Worm (Caenorhabditis elegans) whole organism, L4/young adult: ENCODE measurements around the gene E03H12.5.

ENCODE experiments used
- W03F9.2 ChIP-seq: fragments of 150-350 bp; optimal IDR thresholded peaks from 2 replicates; lab custom pipeline; 2014; ENCODE audit warnings: missing biosample characterization, missing genetic modification characterization
- dao-5 ChIP-seq: sonication (generic microtip); optimal IDR thresholded peaks from 2 replicates; lab custom pipeline; 2016; ENCODE audit warnings: missing genotype, missing genetic modification characterization, moderate library complexity, missing compliant biosample characterization
- him-1 ChIP-seq: sonication (generic microtip); optimal IDR thresholded peaks from 2 replicates; lab custom pipeline; 2016; ENCODE audit warnings: missing genotype, missing genetic modification reagents, missing genetic modification characterization, missing compliant biosample characterization

E03H12.5 gene

ce11 chrIV:5020533-5020932 is 43.5 kb downstream of the E03H12.5 start, which contains the start of gene T28H11.8:
Gene T28H11.8 (minus strand): TSS chrIV:5020633.
- TF ChIP-seq dao-5 (tag; lab: Kevin White, UChicago) (no peak), W03F9.2 (tag; lab: Kevin White, UChicago) (no peak), him-1 (tag; lab: Kevin White, UChicago) (no peak)

DNA sequence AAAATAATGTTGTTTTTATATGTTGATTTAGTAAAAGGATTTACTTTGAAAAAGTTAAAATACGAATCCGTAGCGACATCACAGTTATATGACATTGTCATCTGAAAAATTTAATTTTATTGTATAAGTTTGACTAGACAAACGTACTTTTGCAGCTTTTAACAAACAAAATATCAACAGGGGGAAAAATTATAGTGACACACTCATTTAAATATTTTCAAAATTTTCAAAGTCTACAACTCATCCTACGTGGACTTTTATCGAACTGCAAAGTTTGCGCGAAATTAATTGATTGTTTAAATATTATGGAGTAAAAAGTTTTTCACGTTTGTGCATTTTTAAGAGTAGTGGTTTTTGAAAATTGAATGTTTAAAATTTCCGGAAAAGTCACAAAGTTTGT is 48.6 kb downstream of the E03H12.5 start, which contains the start of gene C09B9.85:
Gene C09B9.85 (minus strand): TSS at position 101 of the 400 bp plus-strand sequence.
- no peak for TF ChIP-seq W03F9.2 (tag; lab: Kevin White, UChicago)
- TF ChIP-seq him-1 (tag; lab: Kevin White, UChicago) = no peak
- no peak for TF ChIP-seq dao-5 (tag; lab: Kevin White, UChicago)
